Fruit fly (Drosophila melanogaster) whole organism, embryonic: ENCODE results near the gene Gk1.
A peak's percentile ranks its signal among the peaks of the same experiment; 100 is the strongest.

Experiments used
- Aef1 ChIP-seq: fragments of 200-800 bp; sonication (Bioruptor generic); IDR thresholded peaks from 3 replicates; pipeline ENCODE4 v1.3.6; 2022; ENCODE audit warnings: missing biosample characterization, missing genetic modification characterization
- Blimp-1 ChIP-seq: fragments of 200-800 bp; sonication (Bioruptor generic); optimal IDR thresholded peaks from 3 replicates; lab custom pipeline; 2018; ENCODE audit warnings: missing biosample characterization, missing genetic modification characterization, mild to moderate bottlenecking, moderate library complexity, missing genetic modification reagents
- Bteb2 ChIP-seq: fragments of 200-800 bp; sonication (Bioruptor generic); optimal IDR thresholded peaks from 2 replicates; lab custom pipeline; 2016; ENCODE audit warnings: missing biosample characterization, missing genetic modification characterization
- CG10147 ChIP-seq: fragments of 200-800 bp; sonication (Bioruptor generic); optimal IDR thresholded peaks from 2 replicates; lab custom pipeline; 2019; ENCODE audit warnings: missing biosample characterization, mild to moderate bottlenecking, missing genetic modification characterization, moderate library complexity
- CG10366 ChIP-seq: fragments of 200-800 bp; sonication (Bioruptor generic); IDR thresholded peaks from 2 replicates; pipeline ENCODE4 v1.3.6; 2022; ENCODE audit warnings: missing biosample characterization, missing genetic modification characterization
- CG11247 ChIP-seq: fragments of 200-800 bp; sonication (Bioruptor generic); IDR thresholded peaks from 2 replicates; pipeline ENCODE4 v1.3.6; 2022; ENCODE audit warnings: missing biosample characterization, missing genetic modification characterization
- CG11560 ChIP-seq: fragments of 200-800 bp; sonication (Bioruptor generic); IDR thresholded peaks from 3 replicates; pipeline ENCODE4 v1.3.6; 2022; ENCODE audit warnings: missing biosample characterization, missing genetic modification characterization
- CG13123 ChIP-seq: fragments of 200-800 bp; sonication (Bioruptor generic); optimal IDR thresholded peaks from 2 replicates; lab custom pipeline; 2016; ENCODE audit warnings: missing biosample characterization, missing genetic modification characterization
- CG13894 ChIP-seq: fragments of 200-800 bp; sonication (Bioruptor generic); optimal IDR thresholded peaks from 3 replicates; lab custom pipeline; 2018; ENCODE audit warnings: missing biosample characterization, mild to moderate bottlenecking, missing genetic modification characterization, moderate library complexity
- CG14050 ChIP-seq: fragments of 200-800 bp; sonication (Bioruptor generic); IDR thresholded peaks from 3 replicates; pipeline ENCODE4 v1.3.6; 2022; ENCODE audit warnings: missing biosample characterization, missing genetic modification characterization
- CG15514 ChIP-seq: fragments of 200-800 bp; sonication (Bioruptor generic); optimal IDR thresholded peaks from 3 replicates; lab custom pipeline; 2017; ENCODE audit warnings: missing biosample characterization, missing genetic modification characterization, mild to moderate bottlenecking, moderate library complexity, missing genetic modification reagents
- CG15696 ChIP-seq: fragments of 200-800 bp; sonication (Bioruptor generic); optimal IDR thresholded peaks from 2 replicates; lab custom pipeline; 2019; ENCODE audit warnings: missing biosample characterization, mild to moderate bottlenecking, missing genetic modification characterization, moderate library complexity
- CG17385 ChIP-seq: fragments of 200-800 bp; sonication (Bioruptor generic); optimal IDR thresholded peaks from 3 replicates; lab custom pipeline; 2018; ENCODE audit warnings: missing biosample characterization, mild to moderate bottlenecking, missing genetic modification characterization
- CG17568 ChIP-seq: fragments of 200-800 bp; sonication (Bioruptor generic); optimal IDR thresholded peaks from 2 replicates; lab custom pipeline; 2018; ENCODE audit warnings: missing biosample characterization, mild to moderate bottlenecking, missing genetic modification characterization, moderate library complexity
- CG18262 ChIP-seq: fragments of 200-800 bp; optimal IDR thresholded peaks from 3 replicates; lab custom pipeline; 2019; ENCODE audit warnings: missing biosample characterization, mild to moderate bottlenecking, missing genetic modification characterization, moderate library complexity
- CG30020 ChIP-seq: fragments of 200-800 bp; optimal IDR thresholded peaks from 2 replicates; lab custom pipeline; 2019; ENCODE audit warnings: missing biosample characterization, mild to moderate bottlenecking, missing genetic modification characterization, moderate library complexity
- CG32772 ChIP-seq: fragments of 200-800 bp; sonication (Bioruptor generic); IDR thresholded peaks from 2 replicates; pipeline ENCODE4 v1.3.6; 2022; ENCODE audit warnings: missing biosample characterization, missing genetic modification characterization
- CG33213 ChIP-seq: fragments of 200-800 bp; sonication (Bioruptor generic); optimal IDR thresholded peaks from 3 replicates; lab custom pipeline; 2016; ENCODE audit warnings: missing biosample characterization, missing genetic modification characterization
- CG4424 ChIP-seq: fragments of 200-800 bp; sonication (Bioruptor generic); optimal IDR thresholded peaks from 3 replicates; lab custom pipeline; 2016; ENCODE audit warnings: missing biosample characterization, missing genetic modification characterization
- CG4820 ChIP-seq: fragments of 200-800 bp; sonication (Bioruptor generic); optimal IDR thresholded peaks from 3 replicates; lab custom pipeline; 2016; ENCODE audit warnings: missing biosample characterization, missing genetic modification characterization
- CG5953 ChIP-seq: fragments of 200-800 bp; sonication (Bioruptor generic); IDR thresholded peaks from 2 replicates; pipeline ENCODE4 v1.3.6; 2022; ENCODE audit warnings: missing biosample characterization, missing genetic modification characterization
- CG8388 ChIP-seq: fragments of 200-800 bp; sonication (Bioruptor generic); optimal IDR thresholded peaks from 2 replicates; lab custom pipeline; 2019; ENCODE audit warnings: missing biosample characterization, mild to moderate bottlenecking, missing genetic modification characterization, moderate library complexity
- Doc2 ChIP-seq: fragments of 200-800 bp; sonication (Bioruptor generic); IDR thresholded peaks from 2 replicates; pipeline ENCODE4 v1.3.6; 2022; ENCODE audit warnings: missing biosample characterization, missing genetic modification characterization
- H2.0 ChIP-seq: fragments of 200-800 bp; sonication (Bioruptor generic); IDR thresholded peaks from 2 replicates; pipeline ENCODE4 v1.3.6; 2022; ENCODE audit warnings: missing biosample characterization, missing genetic modification characterization
- MBD-R2 ChIP-seq: fragments of 200-800 bp; sonication (Bioruptor generic); IDR thresholded peaks from 2 replicates; pipeline ENCODE4 v1.3.6; 2022; ENCODE audit warnings: missing biosample characterization, missing genetic modification characterization
- MESR4 ChIP-seq: fragments of 200-800 bp; sonication (Bioruptor generic); optimal IDR thresholded peaks from 2 replicates; lab custom pipeline; 2018; ENCODE audit warnings: missing biosample characterization, mild to moderate bottlenecking, missing genetic modification characterization, moderate library complexity
- Med ChIP-seq: fragments of 200-800 bp; sonication (Bioruptor generic); peaks from one replicate; lab custom pipeline; 2016; ENCODE audit warnings: missing biosample characterization, missing genetic modification characterization, mild to moderate bottlenecking, inconsistent platforms, moderate library complexity
- Meics ChIP-seq: fragments of 200-800 bp; sonication (Bioruptor generic); optimal IDR thresholded peaks from 2 replicates; lab custom pipeline; 2017; ENCODE audit warnings: missing biosample characterization, mild to moderate bottlenecking, missing genetic modification characterization
- Rfx ChIP-seq: fragments of 200-800 bp; sonication (Bioruptor generic); IDR thresholded peaks from 2 replicates; pipeline ENCODE4 v1.3.6; 2022; ENCODE audit warnings: missing biosample characterization, missing genetic modification characterization
- Side ChIP-seq: fragments of 200-800 bp; sonication (Bioruptor generic); optimal IDR thresholded peaks from 2 replicates; lab custom pipeline; 2016; ENCODE audit warnings: missing biosample characterization, missing genetic modification characterization
- Six4 ChIP-seq: fragments of 200-800 bp; sonication (Bioruptor generic); optimal IDR thresholded peaks from 2 replicates; lab custom pipeline; 2016; ENCODE audit warnings: missing biosample characterization, missing genetic modification characterization
- ac ChIP-seq: fragments of 200-800 bp; sonication (Bioruptor generic); optimal IDR thresholded peaks from 3 replicates; lab custom pipeline; 2017; ENCODE audit warnings: missing biosample characterization, mild to moderate bottlenecking, missing genetic modification characterization
- ara ChIP-seq: fragments of 200-800 bp; sonication (Bioruptor generic); IDR thresholded peaks from 2 replicates; pipeline ENCODE4 v1.3.6; 2022; ENCODE audit warnings: missing biosample characterization, missing genetic modification characterization
- az2 ChIP-seq: fragments of 200-800 bp; sonication (Bioruptor generic); optimal IDR thresholded peaks from 3 replicates; lab custom pipeline; 2016; ENCODE audit warnings: missing biosample characterization, missing genetic modification characterization
- dimm ChIP-seq: fragments of 200-800 bp; sonication (Bioruptor generic); IDR thresholded peaks from 2 replicates; pipeline ENCODE4 v1.3.6; 2022; ENCODE audit warnings: missing biosample characterization, missing genetic modification characterization
- ems ChIP-seq: fragments of 200-800 bp; sonication (Bioruptor generic); optimal IDR thresholded peaks from 3 replicates; lab custom pipeline; 2016; ENCODE audit warnings: missing biosample characterization, missing genetic modification characterization
- hb ChIP-seq: fragments of 200-800 bp; sonication (Bioruptor generic); IDR thresholded peaks from 3 replicates; pipeline ENCODE4 v1.3.6; 2022; ENCODE audit warnings: missing biosample characterization, missing genetic modification characterization; ENCODE audit not compliant: partially characterized antibody
- her ChIP-seq: fragments of 200-800 bp; sonication (Bioruptor generic); optimal IDR thresholded peaks from 2 replicates; lab custom pipeline; 2016; ENCODE audit warnings: missing biosample characterization, missing genetic modification characterization
- lab ChIP-seq: fragments of 200-800 bp; sonication (Bioruptor generic); optimal IDR thresholded peaks from 3 replicates; lab custom pipeline; 2017; ENCODE audit warnings: missing biosample characterization, missing genetic modification characterization, mild to moderate bottlenecking, moderate library complexity, missing genetic modification reagents
- lov ChIP-seq, 2 experiments: fragments of 200-800 bp in 1 of 2; fragments of >200 bp in 1 of 2; sonication (Bioruptor generic) in 1 of 2; IDR thresholded peaks in 1 of 2; optimal IDR thresholded peaks in 1 of 2; 2 replicates in 1 of 2; 3 replicates in 1 of 2; pipeline versions ENCODE4 v1.3.6 to Lab custom; 2017 to 2022; ENCODE audit warnings: missing biosample characterization in 1 of 2, missing genetic modification characterization in 1 of 2
- mam ChIP-seq: fragments of 200-800 bp; sonication (Bioruptor generic); optimal IDR thresholded peaks from 3 replicates; lab custom pipeline; 2016; ENCODE audit warnings: missing biosample characterization, missing genetic modification characterization
- twi ChIP-seq: fragments of 200-800 bp; optimal IDR thresholded peaks from 2 replicates; lab custom pipeline; 2019; ENCODE audit warnings: missing biosample characterization, mild to moderate bottlenecking, missing genetic modification characterization, moderate library complexity
- yki ChIP-seq: fragments of >200 bp; optimal IDR thresholded peaks from 3 replicates; lab custom pipeline; 2018
- zen ChIP-seq: fragments of 200-800 bp; sonication (Bioruptor generic); optimal IDR thresholded peaks from 3 replicates; lab custom pipeline; 2018; ENCODE audit warnings: missing biosample characterization, mild to moderate bottlenecking, missing genetic modification characterization, moderate library complexity
- zfh1 ChIP-seq: fragments of 200-800 bp; sonication (Bioruptor generic); IDR thresholded peaks from 3 replicates; pipeline ENCODE4 v1.3.6; 2022; ENCODE audit warnings: missing biosample characterization, missing genetic modification characterization
- zfh2 ChIP-seq: fragments of 200-800 bp; sonication (Bioruptor generic); optimal IDR thresholded peaks from 2 replicates; lab custom pipeline; 2016; ENCODE audit warnings: missing biosample characterization, missing genetic modification characterization

Gk1 gene

DNA sequence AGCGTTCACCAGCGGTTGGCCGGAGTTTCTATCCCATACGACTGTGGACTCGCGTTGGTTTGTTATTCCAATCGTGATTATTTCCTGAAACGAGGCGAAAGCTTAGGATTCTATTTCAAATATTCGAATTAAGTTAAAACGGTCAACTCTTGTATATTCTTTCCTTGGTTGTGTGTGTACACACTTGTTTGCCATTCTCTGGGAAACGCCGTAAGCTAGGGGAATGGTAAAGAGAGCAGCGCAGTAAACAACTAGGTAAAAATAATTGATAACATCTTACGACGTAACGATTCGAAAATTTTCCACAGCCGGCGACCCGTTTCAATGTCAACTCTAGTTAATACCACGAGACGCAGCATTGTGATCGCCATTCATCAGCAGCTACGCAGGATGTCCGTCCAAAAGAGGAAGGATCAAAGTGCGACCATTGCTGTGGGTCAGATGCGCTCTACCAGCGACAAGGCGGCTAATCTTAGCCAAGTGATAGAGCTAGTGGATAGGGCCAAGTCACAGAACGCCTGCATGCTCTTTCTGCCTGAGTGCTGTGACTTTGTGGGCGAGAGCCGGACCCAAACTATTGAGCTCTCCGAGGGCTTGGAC lies 2.0 kb downstream of the Gk1 start, which contains the start of gene NitFhit (continued):
- TF ChIP-seq ac (GFP tag; lab: Kevin White, UChicago): no peak
- no peak for TF ChIP-seq CG8388 (GFP tag; lab: Kevin White, UChicago)
- no peak for TF ChIP-seq CG11560
- TF ChIP-seq CG30020 (tag; lab: Kevin White, UChicago): no peak
- no peak for TF ChIP-seq mam (GFP tag; lab: Kevin White, UChicago)
- TF ChIP-seq CG14050 (GFP tag; lab: Robert Waterston, UW): no peak
- peak; percentile 48 for TF ChIP-seq Med (GFP tag; lab: Kevin White, UChicago)

dm6 chr3L:199754-200596 lies 5.7 kb downstream of the Gk1 start, which contains the start of the genes rno and mri:
rno (minus strand) TSS chr3L:199762.
mri (plus strand) TSS chr3L:200174.
- peak; percentile 79 for TF ChIP-seq CG32772 (GFP tag; lab: Robert Waterston, UW)
- TF ChIP-seq CG33213: no peak
- TF ChIP-seq Doc2 (GFP tag; lab: Robert Waterston, UW): no peak
- peak; percentile 73 for TF ChIP-seq H2.0 (GFP tag; lab: Robert Waterston, UW)
- TF ChIP-seq zen (tag; lab: Kevin White, UChicago): peak; percentile 81
- TF ChIP-seq az2: peak; percentile 73
- TF ChIP-seq Rfx (GFP tag; lab: Robert Waterston, UW): peak; percentile 68
- peak; percentile 61 for TF ChIP-seq Six4 (GFP tag; lab: Kevin White, UChicago)
- TF ChIP-seq CG15696 (tag; lab: Kevin White, UChicago): peak; percentile 71
- no peak for TF ChIP-seq lov (optimal IDR thresholded peaks at IDR 0.05; lab: Kevin White, UChicago)
- 0 out of 3 replicates have a peak, but pooled peaks have one; percentile 44 for TF ChIP-seq lov (GFP tag; IDR thresholded peaks at IDR 0.05; lab: Robert Waterston, UW)
- TF ChIP-seq MBD-R2 (GFP tag; lab: Robert Waterston, UW): peak; percentile 26
- peak; percentile 53 for TF ChIP-seq CG10147
- peak; percentile 60 for TF ChIP-seq CG4424
- TF ChIP-seq CG13894 (tag; lab: Kevin White, UChicago): peak; percentile 77
- peak; percentile 15 for TF ChIP-seq Bteb2
- peak; percentile 46 for TF ChIP-seq CG17385 (GFP tag; lab: Kevin White, UChicago)
- peak; percentile 56; the same call in 1 of the 2 replicates for TF ChIP-seq ara
- TF ChIP-seq CG13123 (GFP tag; lab: Kevin White, UChicago): peak; percentile 51
- peak; percentile 50; the same call in 1 of the 2 replicates for TF ChIP-seq CG11247 (GFP tag; lab: Robert Waterston, UW)
- peak; percentile 47; the same call in 2 of the 3 replicates for TF ChIP-seq Aef1 (GFP tag; lab: Robert Waterston, UW)
- TF ChIP-seq twi (tag; lab: Kevin White, UChicago): peak; percentile 62
- peak; percentile 67 for TF ChIP-seq lab (GFP tag; lab: Kevin White, UChicago)
- peak; percentile 84 for TF ChIP-seq CG18262
- peak; percentile 87 for TF ChIP-seq hb (GFP tag; lab: Robert Waterston, UW)
- TF ChIP-seq CG15514 (GFP tag; lab: Kevin White, UChicago): peak; percentile 43
- no peak for TF ChIP-seq yki (lab: Kevin White, UChicago)
- no peak for TF ChIP-seq Side (GFP tag; lab: Kevin White, UChicago)
- peak; percentile 74 for TF ChIP-seq CG10366 (GFP tag; lab: Robert Waterston, UW)
- peak; percentile 42; the same call in 1 of the 2 replicates for TF ChIP-seq dimm (GFP tag; lab: Robert Waterston, UW)
- TF ChIP-seq ems (GFP tag; lab: Kevin White, UChicago): peak; percentile 1
- peak; percentile 65 for TF ChIP-seq Meics
- TF ChIP-seq CG5953 (GFP tag; lab: Robert Waterston, UW): peak; percentile 21; the same call in 1 of the 2 replicates
- no peak for TF ChIP-seq CG17568 (GFP tag; lab: Kevin White, UChicago)
- TF ChIP-seq zfh1: peak; percentile 71; the same call in 2 of the 3 replicates
- TF ChIP-seq zfh2 (GFP tag; lab: Kevin White, UChicago): peak; percentile 61
- peak; percentile 36 for TF ChIP-seq CG4820 (GFP tag; lab: Kevin White, UChicago)
- TF ChIP-seq her (GFP tag; lab: Kevin White, UChicago): no peak
- peak; percentile 9 for TF ChIP-seq Blimp-1
- peak; percentile 93 for TF ChIP-seq MESR4 (GFP tag; lab: Kevin White, UChicago)
